Worm (Caenorhabditis elegans) whole organism, L4 larva: Measurements from ENCODE around the gene btb-5.

Experiments
- D1046.2 ChIP-seq: fragments of 200-800 bp; sonication (Bioruptor generic); IDR thresholded peaks from 2 replicates; pipeline ENCODE4 v1.3.6; 2022; ENCODE audit warnings: missing genetic modification characterization, missing compliant biosample characterization
- F10B5.3 ChIP-seq: sonication (generic microtip); optimal IDR thresholded peaks from 2 replicates; lab custom pipeline; 2016; ENCODE audit warnings: mild to moderate bottlenecking, missing genetic modification characterization, missing compliant biosample characterization
- T26A8.4 ChIP-seq: fragments of 200-800 bp; sonication (Bioruptor generic); IDR thresholded peaks from 2 replicates; pipeline ENCODE4 v1.3.6; 2022; ENCODE audit warnings: missing genetic modification characterization, missing compliant biosample characterization
- ZK546.5 ChIP-seq, 2 experiments: sonication (generic microtip); optimal IDR thresholded peaks; 2 replicates each; lab custom pipeline; 2017; ENCODE audit warnings: missing biosample characterization in 2 of 2, missing genetic modification characterization in 2 of 2
- aha-1 ChIP-seq: fragments of 150-350 bp; peaks from one replicate; lab custom pipeline; 2014; ENCODE audit warnings: missing biosample characterization, missing genetic modification characterization
- ama-1 ChIP-seq: fragments of 150-350 bp; optimal IDR thresholded peaks from 2 replicates; lab custom pipeline; 2014; ENCODE audit warnings: inconsistent platforms, mixed read lengths
- arid-1 ChIP-seq: fragments of 200-800 bp; sonication (Bioruptor generic); conservative IDR thresholded peaks from 2 replicates; pipeline ENCODE4 v1.3.6; 2022; ENCODE audit warnings: missing genetic modification reagents, missing genetic modification characterization, missing compliant biosample characterization
- ceh-28 ChIP-seq: fragments of 150-350 bp; optimal IDR thresholded peaks from 2 replicates; lab custom pipeline; 2014; ENCODE audit warnings: missing biosample characterization, missing genetic modification reagents, missing genetic modification characterization
- ctbp-1 ChIP-seq: fragments of 200-800 bp; sonication (Bioruptor generic); IDR thresholded peaks from 2 replicates; pipeline ENCODE4 v1.3.6; 2022; ENCODE audit warnings: missing genetic modification reagents, missing genetic modification characterization, missing compliant biosample characterization
- daf-16 ChIP-seq, 3 experiments: sonication (generic microtip); optimal IDR thresholded peaks; 2 replicates each; lab custom pipeline; 2016 to 2017; ENCODE audit warnings: missing genetic modification characterization in 3 of 3, missing genetic modification reagents in 3 of 3, mild to moderate bottlenecking in 2 of 3, missing compliant biosample characterization in 2 of 3, missing biosample characterization in 1 of 3, moderate library complexity in 1 of 3
- daf-19 ChIP-seq: fragments of 200-800 bp; sonication (Bioruptor generic); conservative IDR thresholded peaks from 2 replicates; pipeline ENCODE4 v1.3.6; 2022; ENCODE audit warnings: missing genetic modification characterization, missing compliant biosample characterization
- daf-8 ChIP-seq: fragments of 200-800 bp; sonication (Bioruptor generic); IDR thresholded peaks from 2 replicates; pipeline ENCODE4 v1.3.6; 2022; ENCODE audit warnings: missing genetic modification characterization, missing compliant biosample characterization
- dpl-1 ChIP-seq: fragments of 150-350 bp; optimal IDR thresholded peaks from 2 replicates; lab custom pipeline; 2014; ENCODE audit warnings: missing biosample characterization, missing genetic modification reagents, missing genetic modification characterization
- duxl-1 ChIP-seq: sonication (generic microtip); optimal IDR thresholded peaks from 2 replicates; lab custom pipeline; 2016; ENCODE audit warnings: mild to moderate bottlenecking, missing genetic modification characterization, moderate library complexity, missing compliant biosample characterization; ENCODE audit not compliant: poor library complexity
- egl-27 ChIP-seq: sonication (generic microtip); optimal IDR thresholded peaks from 3 replicates; lab custom pipeline; 2017; ENCODE audit warnings: missing biosample characterization, missing genetic modification reagents, missing genetic modification characterization
- hlh-30 ChIP-seq: sonication (generic microtip); optimal IDR thresholded peaks from 2 replicates; lab custom pipeline; 2017; ENCODE audit warnings: antibody characterized with exemption, mild to moderate bottlenecking, missing genetic modification characterization, missing compliant biosample characterization; ENCODE audit not compliant: insufficient read depth
- lim-7 ChIP-seq: fragments of 200-800 bp; sonication (Bioruptor generic); IDR thresholded peaks from 2 replicates; pipeline ENCODE4 v1.3.6; 2022; ENCODE audit warnings: missing genetic modification characterization, missing compliant biosample characterization
- lin-29 ChIP-seq: fragments of 200-800 bp; sonication (Bioruptor generic); IDR thresholded peaks from 2 replicates; pipeline ENCODE4 v1.3.6; 2022; ENCODE audit warnings: missing genetic modification reagents, missing genetic modification characterization, missing compliant biosample characterization
- lin-38 ChIP-seq: fragments of 200-800 bp; sonication (Bioruptor generic); IDR thresholded peaks from 2 replicates; pipeline ENCODE4 v1.3.6; 2022; ENCODE audit warnings: missing genetic modification reagents, missing genetic modification characterization, missing compliant biosample characterization
- lin-39 ChIP-seq: fragments of 150-350 bp; optimal IDR thresholded peaks from 2 replicates; lab custom pipeline; 2014; ENCODE audit warnings: missing biosample characterization, missing genetic modification reagents, missing genetic modification characterization
- lir-3 ChIP-seq: sonication (generic microtip); optimal IDR thresholded peaks from 2 replicates; lab custom pipeline; 2016; ENCODE audit warnings: mild to moderate bottlenecking, missing genetic modification characterization, missing compliant biosample characterization
- madf-5 ChIP-seq, 2 experiments: fragments of 200-800 bp; sonication (Bioruptor generic); IDR thresholded peaks; 2 replicates each; pipeline ENCODE4 v1.3.6; 2022; ENCODE audit warnings: missing compliant biosample characterization in 2 of 2, missing genetic modification characterization in 2 of 2
- mdl-1 ChIP-seq, 2 experiments: fragments of 150-350 bp in 1 of 2; sonication (generic microtip) in 1 of 2; optimal IDR thresholded peaks; 2 replicates each; lab custom pipeline; 2014 to 2017; ENCODE audit warnings: missing biosample characterization in 2 of 2, missing genetic modification characterization in 2 of 2
- mdt-29 ChIP-seq: fragments of 200-800 bp; sonication (Bioruptor generic); IDR thresholded peaks from 2 replicates; pipeline ENCODE4 v1.3.6; 2022; ENCODE audit warnings: missing genetic modification reagents, missing genetic modification characterization, missing compliant biosample characterization
- mep-1 ChIP-seq: fragments of 150-350 bp; sonication (generic microtip); optimal IDR thresholded peaks from 3 replicates; lab custom pipeline; 2014; ENCODE audit warnings: missing biosample characterization, missing genetic modification characterization
- mes-2 ChIP-seq: sonication (generic microtip); optimal IDR thresholded peaks from 2 replicates; lab custom pipeline; 2016; ENCODE audit warnings: missing genotype, mild to moderate bottlenecking, missing genetic modification characterization, missing compliant biosample characterization; ENCODE audit not compliant: poor library complexity, severe bottlenecking
- nhr-10 ChIP-seq: fragments of 150-350 bp; optimal IDR thresholded peaks from 2 replicates; lab custom pipeline; 2014; ENCODE audit warnings: missing biosample characterization, missing genetic modification characterization
- nhr-11 ChIP-seq: fragments of 150-350 bp; optimal IDR thresholded peaks from 2 replicates; lab custom pipeline; 2014; ENCODE audit warnings: missing biosample characterization, missing genetic modification characterization
- nhr-237 ChIP-seq: sonication (generic microtip); optimal IDR thresholded peaks from 2 replicates; lab custom pipeline; 2017; ENCODE audit warnings: missing biosample characterization, missing genetic modification characterization
- nhr-28 ChIP-seq: fragments of 150-350 bp; optimal IDR thresholded peaks from 2 replicates; lab custom pipeline; 2014; ENCODE audit warnings: missing biosample characterization, missing genetic modification characterization
- spr-1 ChIP-seq: sonication (generic microtip); optimal IDR thresholded peaks from 2 replicates; lab custom pipeline; 2016; ENCODE audit warnings: mild to moderate bottlenecking, missing genetic modification characterization, missing compliant biosample characterization
- unc-130 ChIP-seq: sonication (generic microtip); optimal IDR thresholded peaks from 2 replicates; lab custom pipeline; 2016; ENCODE audit warnings: missing genetic modification reagents, missing genetic modification characterization, missing compliant biosample characterization
- unc-62 ChIP-seq, 3 experiments: fragments of 150-350 bp in 1 of 3; sonication (generic microtip); optimal IDR thresholded peaks in 2 of 3; peaks in 1 of 3; 1 replicate in 1 of 3; 2 replicates in 2 of 3; lab custom pipeline; 2014 to 2017; ENCODE audit warnings: missing biosample characterization in 3 of 3, missing genetic modification characterization in 3 of 3, missing genetic modification reagents in 3 of 3, missing genotype in 1 of 3
- vab-7 ChIP-seq: fragments of 200-800 bp; sonication (Bioruptor generic); IDR thresholded peaks from 2 replicates; pipeline ENCODE4 v1.3.6; 2022; ENCODE audit warnings: missing genetic modification reagents, missing genetic modification characterization, missing compliant biosample characterization
- zfp-2 ChIP-seq: sonication (generic microtip); optimal IDR thresholded peaks from 2 replicates; lab custom pipeline; 2016; ENCODE audit warnings: mild to moderate bottlenecking, missing genetic modification characterization, missing compliant biosample characterization
- zfp-3 ChIP-seq: fragments of 200-800 bp; sonication (Bioruptor generic); conservative IDR thresholded peaks from 2 replicates; pipeline ENCODE4 v1.3.6; 2022; ENCODE audit warnings: missing genetic modification reagents, missing genetic modification characterization, missing compliant biosample characterization
- ztf-7 ChIP-seq: fragments of 150-350 bp; optimal IDR thresholded peaks from 2 replicates; lab custom pipeline; 2014; ENCODE audit warnings: missing biosample characterization, missing genetic modification characterization

btb-5 gene

ce11 chrIII:67025-67424 lies 6.1 kb upstream of the btb-5 start (continued):
- TF ChIP-seq dpl-1 (GFP tag; lab: Kevin White, UChicago) (no peak), T26A8.4 (GFP tag; lab: Robert Waterston, UW) (no peak), mep-1 (tag; lab: Kevin White, UChicago) (peak; percentile 74), ZK546.5 (tag; optimal IDR thresholded peaks at IDR 0.05; lab: Kevin White, UChicago) (no peak)

- no peak for TF ChIP-seq madf-5 (GFP tag; IDR thresholded peaks at IDR 0.05; lab: Robert Waterston, UW)
- TF ChIP-seq daf-8: no peak
- no peak for TF ChIP-seq duxl-1
- no peak for TF ChIP-seq vab-7 (GFP tag; lab: Robert Waterston, UW)
- no peak for TF ChIP-seq egl-27 (tag; lab: Kevin White, UChicago)
- no peak for TF ChIP-seq daf-16 (GFP tag; optimal IDR thresholded peaks at IDR 0.05; lab: Kevin White, UChicago)
- no peak for TF ChIP-seq daf-16 (tag; optimal IDR thresholded peaks at IDR 0.05; lab: Kevin White, UChicago)
- TF ChIP-seq ama-1 (lab: Kevin White, UChicago): peak; percentile 15
- no peak for TF ChIP-seq T26A8.4 (GFP tag; lab: Robert Waterston, UW)
- TF ChIP-seq lin-39 (tag; lab: Kevin White, UChicago): no peak
- no peak for TF ChIP-seq ctbp-1 (GFP tag; lab: Robert Waterston, UW)
- peak; percentile 7 for TF ChIP-seq nhr-11 (tag; lab: Kevin White, UChicago)
- TF ChIP-seq unc-130: no peak
- no peak for TF ChIP-seq lin-29 (GFP tag; lab: Robert Waterston, UW)
- no peak for TF ChIP-seq mdl-1 (tag; optimal IDR thresholded peaks at IDR 0.05; lab: Kevin White, UChicago)
- TF ChIP-seq nhr-28 (tag; lab: Kevin White, UChicago): peak; percentile 34
- TF ChIP-seq ztf-7 (tag; lab: Kevin White, UChicago): no peak
- no peak for TF ChIP-seq lir-3 (tag; lab: Kevin White, UChicago)
- no peak for TF ChIP-seq nhr-237 (tag; lab: Kevin White, UChicago)
- no peak for TF ChIP-seq F10B5.3 (tag; lab: Kevin White, UChicago)
- no peak for TF ChIP-seq spr-1 (tag; lab: Kevin White, UChicago)
- no peak for TF ChIP-seq zfp-2 (tag; lab: Kevin White, UChicago)
- TF ChIP-seq daf-19 (GFP tag; lab: Robert Waterston, UW): no peak
- no peak for TF ChIP-seq mes-2
- TF ChIP-seq, all 104 proteins: peak for 3
Measured at ce11 chrIII:66160-66559, 5.2 kb upstream of the btb-5 start, which contains the start of gene pck-1. pck-1 (minus strand) TSS chrIII:66260.

- TF ChIP-seq unc-130: no peak
- TF ChIP-seq arid-1 (GFP tag; lab: Robert Waterston, UW): no peak
- TF ChIP-seq daf-19 (GFP tag; lab: Robert Waterston, UW): no peak
- peak in 1 of 2 experiments; percentile 28 for TF ChIP-seq daf-16 (GFP tag; optimal IDR thresholded peaks at IDR 0.05; lab: Kevin White, UChicago)
- no peak for TF ChIP-seq daf-16 (tag; optimal IDR thresholded peaks at IDR 0.05; lab: Kevin White, UChicago)
- no peak for TF ChIP-seq D1046.2 (GFP tag; lab: Robert Waterston, UW)
- TF ChIP-seq spr-1 (tag; lab: Kevin White, UChicago): no peak
- TF ChIP-seq F10B5.3 (tag; lab: Kevin White, UChicago): no peak
- no peak for TF ChIP-seq lim-7 (GFP tag; lab: Robert Waterston, UW)
- TF ChIP-seq aha-1 (tag; lab: Kevin White, UChicago): peak; percentile 46
- TF ChIP-seq unc-62 (GFP tag; optimal IDR thresholded peaks at IDR 0.05 in 1 of 2; lab: Kevin White, UChicago): peak in 1 of 2 experiments; percentile 49
- TF ChIP-seq unc-62 (tag; optimal IDR thresholded peaks at IDR 0.05; lab: Kevin White, UChicago): no peak
- no peak for TF ChIP-seq nhr-10 (tag; lab: Kevin White, UChicago)
- no peak for TF ChIP-seq lin-38 (GFP tag; lab: Robert Waterston, UW)
- TF ChIP-seq mdt-29: no peak
- TF ChIP-seq zfp-3 (GFP tag; lab: Robert Waterston, UW): no peak
- TF ChIP-seq ceh-28: no peak
- peak; percentile 1 for TF ChIP-seq hlh-30 (tag; lab: Kevin White, UChicago)
Measured at ce11 chrIII:65626-65937, 4.6 kb upstream of the btb-5 start.
